Worm (Caenorhabditis elegans) whole organism, young adult: ENCODE data around the gene srw-129.

Experiments used
- F39B2.1 ChIP-seq: fragments of 200-800 bp; sonication (Bioruptor generic); IDR thresholded peaks from 2 replicates; pipeline ENCODE4 v1.3.6; 2022; ENCODE audit warnings: missing genetic modification reagents, missing genetic modification characterization, missing compliant biosample characterization
- Y79H2A.3 ChIP-seq: fragments of 200-800 bp; sonication (Bioruptor generic); conservative IDR thresholded peaks from 2 replicates; pipeline ENCODE4 v1.3.6; 2022; ENCODE audit warnings: missing genetic modification reagents, missing genetic modification characterization, missing compliant biosample characterization
- attf-5 ChIP-seq: fragments of 200-800 bp; sonication (Bioruptor generic); optimal IDR thresholded peaks from 2 replicates; lab custom pipeline; 2018; ENCODE audit warnings: mild to moderate bottlenecking, missing genetic modification characterization, missing compliant biosample characterization
- bed-1 ChIP-seq: fragments of 200-800 bp; sonication (Bioruptor generic); IDR thresholded peaks from 2 replicates; pipeline ENCODE4 v1.3.6; 2022; ENCODE audit warnings: missing genetic modification reagents, missing genetic modification characterization, missing compliant biosample characterization
- cebp-2 ChIP-seq: fragments of 200-800 bp; sonication (Bioruptor generic); IDR thresholded peaks from 2 replicates; pipeline ENCODE4 v1.3.6; 2022; ENCODE audit warnings: missing genetic modification characterization, missing compliant biosample characterization
- hlh-12 ChIP-seq: sonication (generic microtip); optimal IDR thresholded peaks from 2 replicates; lab custom pipeline; 2016; ENCODE audit warnings: missing genetic modification characterization, missing compliant biosample characterization
- hmg-1.2 ChIP-seq: fragments of 200-800 bp; sonication (Bioruptor generic); IDR thresholded peaks from 2 replicates; pipeline ENCODE4 v1.3.6; 2022; ENCODE audit warnings: missing genetic modification reagents, missing genetic modification characterization, missing compliant biosample characterization
- snpc-4 ChIP-seq, 5 experiments: fragments of 150-350 bp in 1 of 5; sonication (generic microtip) in 4 of 5; optimal IDR thresholded peaks; 2 replicates each; lab custom pipeline; 2014 to 2018; ENCODE audit warnings: missing genetic modification characterization in 5 of 5, missing biosample characterization in 3 of 5, antibody characterized with exemption in 2 of 5, mild to moderate bottlenecking in 2 of 5, missing compliant biosample characterization in 2 of 5, missing genotype in 2 of 5, moderate library complexity in 2 of 5, missing genetic modification reagents in 1 of 5
- tbp1 ChIP-seq: fragments of 200-800 bp; sonication (Bioruptor generic); optimal IDR thresholded peaks from 2 replicates; lab custom pipeline; 2018; ENCODE audit warnings: mild to moderate bottlenecking, missing genetic modification characterization, missing compliant biosample characterization
- unc-130 ChIP-seq: sonication (generic microtip); optimal IDR thresholded peaks from 2 replicates; lab custom pipeline; 2016; ENCODE audit warnings: missing genetic modification reagents, missing genetic modification characterization, missing compliant biosample characterization
- unc-62 ChIP-seq: fragments of 150-350 bp; optimal IDR thresholded peaks from 2 replicates; lab custom pipeline; 2014; ENCODE audit warnings: missing biosample characterization, missing genetic modification reagents, missing genetic modification characterization
- ztf-26 ChIP-seq: sonication (generic microtip); optimal IDR thresholded peaks from 2 replicates; lab custom pipeline; 2017; ENCODE audit warnings: missing genetic modification characterization, missing compliant biosample characterization

DNA sequence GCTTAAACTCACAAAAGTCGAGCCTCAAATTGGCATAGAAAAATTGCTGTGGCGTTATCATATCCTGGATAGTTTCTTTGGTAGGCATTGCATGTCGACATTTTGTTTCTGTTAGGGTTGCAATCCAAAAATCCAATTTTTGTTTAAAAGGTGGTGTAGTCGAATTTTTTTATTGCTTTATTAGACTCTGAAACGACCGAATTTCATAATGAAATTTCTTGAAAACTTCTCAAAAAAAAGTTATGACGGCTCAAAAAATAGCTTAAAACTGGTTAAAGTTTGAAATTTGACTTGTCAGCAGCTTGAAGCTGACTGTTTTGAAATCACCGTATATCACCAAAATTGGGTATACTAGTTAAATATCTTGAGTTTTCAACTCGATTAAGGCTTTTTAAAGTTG lies 30.3 kb upstream of the srw-129 start, which contains the start of gene srw-143:
- TF ChIP-seq unc-62 (GFP tag; lab: Kevin White, UChicago), result no peak
- TF ChIP-seq hlh-12 (tag; lab: Kevin White, UChicago), result no peak
- TF ChIP-seq cebp-2 (GFP tag; lab: Robert Waterston, UW), result no peak
- TF ChIP-seq Y79H2A.3 (GFP tag; lab: Robert Waterston, UW), result no peak
- no peak for TF ChIP-seq bed-1 (GFP tag; lab: Robert Waterston, UW)
- TF ChIP-seq hmg-1.2 (GFP tag; lab: Robert Waterston, UW), result no peak
- no peak for TF ChIP-seq unc-130
- TF ChIP-seq F39B2.1, result no peak
- no peak for TF ChIP-seq tbp1 (GFP tag; lab: Kevin White, UChicago)
- TF ChIP-seq snpc-4 (GFP tag; optimal IDR thresholded peaks at IDR 0.05; lab: Kevin White, UChicago), result no peak
- TF ChIP-seq snpc-4 (tag; optimal IDR thresholded peaks at IDR 0.05; lab: Kevin White, UChicago), result no peak
- TF ChIP-seq ztf-26 (tag; lab: Kevin White, UChicago), result no peak
- TF ChIP-seq attf-5 (GFP tag; lab: Kevin White, UChicago), result no peak
